Fruit fly (Drosophila melanogaster) whole organism, wandering third instar larva: Measurements from ENCODE around the gene Pex7.

ENCODE experiments used
- Dfd ChIP-seq: fragments of >200 bp; optimal IDR thresholded peaks from 2 replicates; lab custom pipeline; 2017; ENCODE audit warnings: missing biosample characterization, missing genetic modification characterization
- Hnf4 ChIP-seq: fragments of 200-800 bp; sonication (Bioruptor generic); optimal IDR thresholded peaks from 2 replicates; lab custom pipeline; 2016; ENCODE audit warnings: missing biosample characterization, mild to moderate bottlenecking, missing genetic modification characterization
- Myc ChIP-seq: fragments of >200 bp; optimal IDR thresholded peaks from 2 replicates; lab custom pipeline; 2017
- br ChIP-seq: fragments of 200-800 bp; sonication (Bioruptor generic); optimal IDR thresholded peaks from 2 replicates; lab custom pipeline; 2016; ENCODE audit warnings: missing biosample characterization, missing genetic modification characterization
- ey ChIP-seq: fragments of 200-800 bp; sonication (Bioruptor generic); optimal IDR thresholded peaks from 2 replicates; lab custom pipeline; 2016; ENCODE audit warnings: missing biosample characterization, missing genetic modification characterization
- foxo ChIP-seq, 2 experiments: fragments of 200-800 bp; sonication (Bioruptor generic); optimal IDR thresholded peaks; 2 replicates in 1 of 2; 3 replicates in 1 of 2; lab custom pipeline; 2016 to 2017; ENCODE audit warnings: missing biosample characterization in 2 of 2, missing genetic modification characterization in 2 of 2
- fru ChIP-seq: fragments of 200-800 bp; sonication (Bioruptor generic); optimal IDR thresholded peaks from 3 replicates; lab custom pipeline; 2016; ENCODE audit warnings: missing biosample characterization, mild to moderate bottlenecking, missing genetic modification characterization
- lola ChIP-seq: fragments of >200 bp; optimal IDR thresholded peaks from 2 replicates; lab custom pipeline; 2017; ENCODE audit warnings: missing biosample characterization, missing genetic modification characterization
- pan ChIP-seq: fragments of >200 bp; optimal IDR thresholded peaks from 2 replicates; lab custom pipeline; 2017
- psq ChIP-seq: fragments of 200-800 bp; sonication (Bioruptor generic); optimal IDR thresholded peaks from 3 replicates; lab custom pipeline; 2017; ENCODE audit warnings: missing biosample characterization, mild to moderate bottlenecking, missing genetic modification characterization, moderate library complexity
- tai ChIP-seq: sonication (Bioruptor generic); optimal IDR thresholded peaks from 2 replicates; lab custom pipeline; 2016; ENCODE audit warnings: missing biosample characterization, missing genetic modification characterization

DNA sequence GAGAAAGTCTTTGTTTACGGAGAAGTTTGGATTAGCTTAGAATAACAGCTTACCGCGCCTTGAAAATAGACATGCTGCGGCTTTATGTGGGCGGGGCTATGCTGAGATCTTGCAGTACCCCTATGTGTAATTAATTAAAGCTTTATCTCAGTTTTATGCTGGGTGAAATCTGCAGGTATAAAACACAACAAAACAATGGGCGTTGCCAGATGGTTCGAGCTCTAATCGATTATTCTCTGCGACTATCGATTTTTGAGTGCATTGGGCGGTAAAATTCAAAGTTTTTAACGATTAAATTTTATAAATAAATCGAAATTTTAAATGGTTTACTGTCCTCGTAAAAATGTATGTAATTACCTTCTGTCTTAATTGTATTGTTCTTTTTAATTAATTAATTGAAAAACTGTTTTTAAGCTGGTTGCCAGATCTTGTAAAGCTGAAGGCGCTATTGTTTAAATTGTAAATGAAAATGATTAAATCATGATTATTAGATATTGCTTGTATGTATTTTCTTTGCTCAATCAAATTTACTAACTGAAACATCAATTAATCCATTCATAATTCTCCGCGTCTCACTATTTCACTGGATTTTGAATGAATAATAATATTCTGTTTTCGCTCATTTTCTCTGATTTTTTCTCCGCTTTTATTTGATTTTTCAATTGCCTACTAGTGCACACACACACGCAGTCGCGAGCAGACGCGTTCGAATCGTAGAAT lies 23.1 kb upstream of the Pex7 start, which contains the start of the genes GAPsec and Zasp66:
- no peak for TF ChIP-seq pan (lab: Kevin White, UChicago)
- TF ChIP-seq ey (GFP tag; lab: Kevin White, UChicago): no peak
- TF ChIP-seq tai (GFP tag; lab: Kevin White, UChicago): no peak
- TF ChIP-seq Myc: no peak
- no peak for TF ChIP-seq br (GFP tag; lab: Kevin White, UChicago)
- no peak for TF ChIP-seq fru (GFP tag; lab: Kevin White, UChicago)
- no peak for TF ChIP-seq psq (GFP tag; lab: Kevin White, UChicago)
- no peak for TF ChIP-seq foxo (GFP tag; optimal IDR thresholded peaks at IDR 0.05; lab: Kevin White, UChicago)
- no peak for TF ChIP-seq Dfd
- no peak for TF ChIP-seq lola (GFP tag; lab: Kevin White, UChicago)
- no peak for TF ChIP-seq Hnf4 (GFP tag; lab: Kevin White, UChicago)
